Fruit fly (Drosophila melanogaster) whole organism, embryonic: ENCODE data around the gene CG14931.
A peak's percentile ranks its signal among the peaks of the same experiment; 100 is the strongest.

Source experiments
- BEAF-32 ChIP-seq: fragments of 200-800 bp; sonication (Bioruptor generic); optimal IDR thresholded peaks from 3 replicates; lab custom pipeline; 2017; ENCODE audit warnings: missing biosample characterization, missing genetic modification characterization, mild to moderate bottlenecking, moderate library complexity, missing genetic modification reagents
- CG10267 ChIP-seq: fragments of 200-800 bp; sonication (Bioruptor generic); optimal IDR thresholded peaks from 2 replicates; lab custom pipeline; 2018; ENCODE audit warnings: missing biosample characterization, mild to moderate bottlenecking, missing genetic modification characterization, moderate library complexity
- CG13624 ChIP-seq: fragments of 200-800 bp; sonication (Bioruptor generic); optimal IDR thresholded peaks from 2 replicates; lab custom pipeline; 2016; ENCODE audit warnings: missing biosample characterization, missing genetic modification characterization
- CG14710 ChIP-seq: fragments of 200-800 bp; sonication (Bioruptor generic); optimal IDR thresholded peaks from 3 replicates; lab custom pipeline; 2019; ENCODE audit warnings: missing biosample characterization, mild to moderate bottlenecking, missing genetic modification characterization, moderate library complexity
- CG15269 ChIP-seq: fragments of 200-800 bp; sonication (Bioruptor generic); optimal IDR thresholded peaks from 2 replicates; lab custom pipeline; 2018; ENCODE audit warnings: missing biosample characterization, mild to moderate bottlenecking, missing genetic modification characterization, moderate library complexity
- CG17612 ChIP-seq: fragments of 200-800 bp; sonication (Bioruptor generic); IDR thresholded peaks from 2 replicates; pipeline ENCODE4 v1.3.6; 2022; ENCODE audit warnings: missing biosample characterization, missing genetic modification characterization
- CG1792 ChIP-seq: fragments of 200-800 bp; sonication (Bioruptor generic); optimal IDR thresholded peaks from 2 replicates; lab custom pipeline; 2016; ENCODE audit warnings: missing biosample characterization, missing genetic modification characterization
- CG1832 ChIP-seq: fragments of 200-800 bp; sonication (Bioruptor generic); optimal IDR thresholded peaks from 2 replicates; lab custom pipeline; 2017; ENCODE audit warnings: missing biosample characterization, mild to moderate bottlenecking, missing genetic modification characterization, inconsistent platforms
- CG2202 ChIP-seq: fragments of 200-800 bp; sonication (Bioruptor generic); optimal IDR thresholded peaks from 2 replicates; lab custom pipeline; 2018; ENCODE audit warnings: missing biosample characterization, mild to moderate bottlenecking, missing genetic modification characterization
- CG3407 ChIP-seq: fragments of 200-800 bp; sonication (Bioruptor generic); optimal IDR thresholded peaks from 2 replicates; lab custom pipeline; 2018; ENCODE audit warnings: missing biosample characterization, mild to moderate bottlenecking, missing genetic modification characterization
- CG34224 ChIP-seq: fragments of 200-800 bp; sonication (Bioruptor generic); IDR thresholded peaks from 3 replicates; pipeline ENCODE4 v1.3.6; 2022; ENCODE audit warnings: missing biosample characterization, missing genetic modification characterization; ENCODE audit not compliant: partially characterized antibody
- CG4707 ChIP-seq: fragments of 200-800 bp; sonication (Bioruptor generic); optimal IDR thresholded peaks from 2 replicates; lab custom pipeline; 2018; ENCODE audit warnings: missing biosample characterization, mild to moderate bottlenecking, missing genetic modification characterization, moderate library complexity
- CG4854 ChIP-seq: fragments of 200-800 bp; sonication (Bioruptor generic); optimal IDR thresholded peaks from 2 replicates; lab custom pipeline; 2016; ENCODE audit warnings: missing biosample characterization, missing genetic modification characterization, inconsistent platforms
- CG6272 ChIP-seq: fragments of 200-800 bp; sonication (Bioruptor generic); IDR thresholded peaks from 2 replicates; pipeline ENCODE4 v1.3.6; 2022; ENCODE audit warnings: missing biosample characterization, missing genetic modification characterization
- CG6654 ChIP-seq: fragments of 200-800 bp; sonication (Bioruptor generic); optimal IDR thresholded peaks from 2 replicates; lab custom pipeline; 2017; ENCODE audit warnings: missing biosample characterization, mild to moderate bottlenecking, missing genetic modification characterization
- CG8359 ChIP-seq: fragments of 200-800 bp; sonication (Bioruptor generic); optimal IDR thresholded peaks from 2 replicates; lab custom pipeline; 2017; ENCODE audit warnings: missing biosample characterization, mild to moderate bottlenecking, missing genetic modification characterization, borderline replicate concordance
- CG9437 ChIP-seq: fragments of 200-800 bp; sonication (Bioruptor generic); optimal IDR thresholded peaks from 2 replicates; lab custom pipeline; 2018; ENCODE audit warnings: missing biosample characterization, mild to moderate bottlenecking, missing genetic modification characterization
- Dad ChIP-seq: fragments of 200-800 bp; sonication (Bioruptor generic); optimal IDR thresholded peaks from 3 replicates; lab custom pipeline; 2016; ENCODE audit warnings: missing biosample characterization, missing genetic modification characterization
- Deaf1 ChIP-seq: fragments of 200-800 bp; optimal IDR thresholded peaks from 3 replicates; lab custom pipeline; 2019; ENCODE audit warnings: missing biosample characterization, mild to moderate bottlenecking, missing genetic modification characterization, moderate library complexity
- Fer1 ChIP-seq: fragments of 200-800 bp; sonication (Bioruptor generic); optimal IDR thresholded peaks from 2 replicates; lab custom pipeline; 2017; ENCODE audit warnings: missing biosample characterization, mild to moderate bottlenecking, missing genetic modification characterization
- Fer2 ChIP-seq: fragments of 200-800 bp; sonication (Bioruptor generic); optimal IDR thresholded peaks from 2 replicates; lab custom pipeline; 2018; ENCODE audit warnings: missing biosample characterization, mild to moderate bottlenecking, missing genetic modification characterization, moderate library complexity
- GATAe ChIP-seq: fragments of 200-800 bp; sonication (Bioruptor generic); conservative IDR thresholded peaks from 2 replicates; pipeline ENCODE4 v1.3.6; 2022; ENCODE audit warnings: missing biosample characterization, missing genetic modification characterization
- HLH3B ChIP-seq: fragments of 200-800 bp; sonication (Bioruptor generic); IDR thresholded peaks from 2 replicates; pipeline ENCODE4 v1.3.6; 2022; ENCODE audit warnings: missing biosample characterization, missing genetic modification characterization
- Hand ChIP-seq: fragments of 200-800 bp; sonication (Bioruptor generic); optimal IDR thresholded peaks from 2 replicates; lab custom pipeline; 2017; ENCODE audit warnings: mild to moderate bottlenecking, missing biosample characterization, missing genetic modification reagents, missing genetic modification characterization
- Hmx ChIP-seq: fragments of 200-800 bp; sonication (Bioruptor generic); optimal IDR thresholded peaks from 2 replicates; lab custom pipeline; 2016; ENCODE audit warnings: missing biosample characterization, missing genetic modification characterization
- Pdp1 ChIP-seq, 2 experiments: fragments of 200-800 bp; sonication (Bioruptor generic); optimal IDR thresholded peaks; 3 replicates each; lab custom pipeline; 2016; ENCODE audit warnings: missing biosample characterization in 2 of 2, missing genetic modification characterization in 2 of 2, mild to moderate bottlenecking in 1 of 2, moderate library complexity in 1 of 2
- Rfx ChIP-seq: fragments of 200-800 bp; sonication (Bioruptor generic); IDR thresholded peaks from 2 replicates; pipeline ENCODE4 v1.3.6; 2022; ENCODE audit warnings: missing biosample characterization, missing genetic modification characterization
- Sin3A ChIP-seq: fragments of >200 bp; optimal IDR thresholded peaks from 2 replicates; lab custom pipeline; 2018
- Six4 ChIP-seq: fragments of 200-800 bp; sonication (Bioruptor generic); optimal IDR thresholded peaks from 2 replicates; lab custom pipeline; 2016; ENCODE audit warnings: missing biosample characterization, missing genetic modification characterization
- Usf ChIP-seq: fragments of 200-800 bp; sonication (Bioruptor generic); optimal IDR thresholded peaks from 2 replicates; lab custom pipeline; 2017; ENCODE audit warnings: missing genotype, missing biosample characterization, missing genetic modification characterization
- YL-1 ChIP-seq: fragments of 200-800 bp; sonication (Bioruptor generic); optimal IDR thresholded peaks from 3 replicates; lab custom pipeline; 2017; ENCODE audit warnings: missing biosample characterization, mild to moderate bottlenecking, missing genetic modification characterization
- ab ChIP-seq: fragments of 200-800 bp; sonication (Bioruptor generic); optimal IDR thresholded peaks from 2 replicates; lab custom pipeline; 2016; ENCODE audit warnings: missing biosample characterization, missing genetic modification characterization
- ap ChIP-seq: fragments of 200-800 bp; sonication (Bioruptor generic); IDR thresholded peaks from 2 replicates; pipeline ENCODE4 v1.3.6; 2022; ENCODE audit warnings: missing biosample characterization, missing genetic modification characterization
- ash1 ChIP-seq: fragments of 200-800 bp; sonication (Bioruptor generic); optimal IDR thresholded peaks from 2 replicates; lab custom pipeline; 2018; ENCODE audit warnings: missing biosample characterization, mild to moderate bottlenecking, missing genetic modification characterization
- bcd ChIP-seq: fragments of 200-800 bp; sonication (Bioruptor generic); optimal IDR thresholded peaks from 2 replicates; lab custom pipeline; 2017; ENCODE audit warnings: missing biosample characterization, mild to moderate bottlenecking, missing genetic modification characterization
- bigmax ChIP-seq: fragments of 200-800 bp; sonication (Bioruptor generic); optimal IDR thresholded peaks from 2 replicates; lab custom pipeline; 2018; ENCODE audit warnings: missing biosample characterization, mild to moderate bottlenecking, missing genetic modification characterization
- cas ChIP-seq: fragments of 200-800 bp; sonication (Bioruptor generic); IDR thresholded peaks from 2 replicates; pipeline ENCODE4 v1.3.6; 2022; ENCODE audit warnings: missing biosample characterization, missing genetic modification characterization
- crol ChIP-seq: fragments of 200-800 bp; sonication (Bioruptor generic); IDR thresholded peaks from 2 replicates; pipeline ENCODE4 v1.3.6; 2022; ENCODE audit warnings: missing biosample characterization, missing genetic modification characterization
- dan ChIP-seq: fragments of 200-800 bp; sonication (Bioruptor generic); IDR thresholded peaks from 2 replicates; pipeline ENCODE4 v1.3.6; 2022; ENCODE audit warnings: missing biosample characterization, missing genetic modification characterization
- disco-r ChIP-seq: fragments of 200-800 bp; sonication (Bioruptor generic); optimal IDR thresholded peaks from 2 replicates; lab custom pipeline; 2016; ENCODE audit warnings: missing biosample characterization, missing genetic modification characterization
- esg ChIP-seq: fragments of 200-800 bp; sonication (Bioruptor generic); conservative IDR thresholded peaks from 2 replicates; pipeline ENCODE4 v1.3.6; 2022; ENCODE audit warnings: missing biosample characterization, missing genetic modification characterization
- gcm ChIP-seq: fragments of 200-800 bp; sonication (Bioruptor generic); optimal IDR thresholded peaks from 2 replicates; lab custom pipeline; 2019; ENCODE audit warnings: missing biosample characterization, mild to moderate bottlenecking, missing genetic modification characterization, moderate library complexity
- grn ChIP-seq: fragments of 200-800 bp; sonication (Bioruptor generic); optimal IDR thresholded peaks from 3 replicates; lab custom pipeline; 2017; ENCODE audit warnings: missing biosample characterization, missing genetic modification characterization
- gsb ChIP-seq: fragments of 200-800 bp; sonication (Bioruptor generic); IDR thresholded peaks from 2 replicates; pipeline ENCODE4 v1.3.6; 2022; ENCODE audit warnings: missing biosample characterization, missing genetic modification characterization
- jumu ChIP-seq: fragments of 200-800 bp; sonication (Bioruptor generic); optimal IDR thresholded peaks from 3 replicates; lab custom pipeline; 2016; ENCODE audit warnings: missing biosample characterization, missing genetic modification characterization
- nerfin-1 ChIP-seq: fragments of 200-800 bp; sonication (Bioruptor generic); optimal IDR thresholded peaks from 3 replicates; lab custom pipeline; 2019; ENCODE audit warnings: missing biosample characterization, mild to moderate bottlenecking, missing genetic modification characterization, moderate library complexity
- onecut ChIP-seq: fragments of 200-800 bp; sonication (Bioruptor generic); IDR thresholded peaks from 2 replicates; pipeline ENCODE4 v1.3.6; 2022; ENCODE audit warnings: missing biosample characterization, missing genetic modification characterization
- shn ChIP-seq: fragments of 200-800 bp; sonication (Bioruptor generic); optimal IDR thresholded peaks from 3 replicates; lab custom pipeline; 2016; ENCODE audit warnings: missing biosample characterization, missing genetic modification characterization
- stc ChIP-seq: fragments of 200-800 bp; sonication (Bioruptor generic); IDR thresholded peaks from 2 replicates; pipeline ENCODE4 v1.3.6; 2022; ENCODE audit warnings: missing biosample characterization, missing genetic modification characterization
- trh ChIP-seq: fragments of 200-800 bp; sonication (Bioruptor generic); optimal IDR thresholded peaks from 2 replicates; lab custom pipeline; 2016; ENCODE audit warnings: missing biosample characterization, missing genetic modification characterization
- wek ChIP-seq: fragments of 200-800 bp; sonication (Bioruptor generic); optimal IDR thresholded peaks from 3 replicates; lab custom pipeline; 2018; ENCODE audit warnings: missing biosample characterization, mild to moderate bottlenecking, missing genetic modification characterization, moderate library complexity
- yki ChIP-seq: fragments of >200 bp; optimal IDR thresholded peaks from 3 replicates; lab custom pipeline; 2018

The CG14931 gene

DNA sequence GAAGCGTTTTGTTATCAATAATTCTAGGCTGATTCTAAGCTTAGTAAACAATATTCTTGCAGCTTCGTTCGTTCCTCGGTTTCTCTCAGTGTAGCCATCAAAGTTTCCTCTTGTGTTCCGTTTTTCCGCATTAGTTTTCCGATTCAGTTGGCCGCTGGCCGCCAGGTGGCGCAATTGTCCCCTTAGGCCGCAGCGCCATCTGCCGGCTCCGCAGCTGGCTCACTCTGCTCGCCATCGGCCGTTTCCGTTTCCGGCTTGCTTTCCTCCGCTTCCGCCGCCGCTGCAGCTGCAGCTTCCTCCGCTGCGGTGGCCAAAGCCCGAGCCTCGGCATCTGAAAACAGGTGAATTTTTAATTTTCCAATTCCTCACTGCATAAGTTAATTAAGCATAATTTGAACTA, 28.2 kb downstream of the CG14931 start (continued):
- TF ChIP-seq CG6272 = peak; percentile 78
- peak; percentile 93 for TF ChIP-seq Dad
- no peak for TF ChIP-seq Hmx (GFP tag; lab: Kevin White, UChicago)
- peak; percentile 90 for TF ChIP-seq nerfin-1 (tag; lab: Kevin White, UChicago)
- peak; percentile 83 for TF ChIP-seq bigmax (GFP tag; lab: Kevin White, UChicago)
- TF ChIP-seq Fer1 = peak; percentile 96
- peak; percentile 96 for TF ChIP-seq CG4707 (GFP tag; lab: Kevin White, UChicago)
- TF ChIP-seq esg (GFP tag; lab: Robert Waterston, UW) = peak; percentile 42
- TF ChIP-seq gsb (GFP tag; lab: Robert Waterston, UW) = peak; percentile 83
- TF ChIP-seq CG13624 = peak; percentile 90
- no peak for TF ChIP-seq yki (lab: Kevin White, UChicago)
- TF ChIP-seq Rfx (GFP tag; lab: Robert Waterston, UW) = peak; percentile 91
- peak; percentile 84 for TF ChIP-seq ash1
- peak; percentile 95 for TF ChIP-seq CG8359 (GFP tag; lab: Kevin White, UChicago)
- peak; percentile 89 to 90 for TF ChIP-seq Pdp1 (GFP tag; optimal IDR thresholded peaks at IDR 0.05; lab: Kevin White, UChicago)
- TF ChIP-seq bcd (GFP tag; lab: Kevin White, UChicago) = peak; percentile 97
- TF ChIP-seq CG2202 = peak; percentile 97
- TF ChIP-seq CG34224 (GFP tag; lab: Robert Waterston, UW) = no peak
- TF ChIP-seq CG15269 (tag; lab: Kevin White, UChicago) = peak; percentile 82
- TF ChIP-seq Six4 (GFP tag; lab: Kevin White, UChicago) = peak; percentile 96
- TF ChIP-seq CG14710 (tag; lab: Kevin White, UChicago) = peak; percentile 90
- peak; percentile 87 for TF ChIP-seq Usf (GFP tag; lab: Kevin White, UChicago)
- TF ChIP-seq Hand (GFP tag; lab: Kevin White, UChicago) = peak; percentile 79
- peak; percentile 82 for TF ChIP-seq jumu
- TF ChIP-seq stc (GFP tag; lab: Robert Waterston, UW) = peak; percentile 88
- TF ChIP-seq Deaf1 (tag; lab: Kevin White, UChicago) = peak; percentile 60
- peak; percentile 91 for TF ChIP-seq CG1792 (GFP tag; lab: Kevin White, UChicago)
- TF ChIP-seq ap = peak; percentile 91
- peak; percentile 98 for TF ChIP-seq YL-1 (GFP tag; lab: Kevin White, UChicago)
- TF ChIP-seq CG17612 = peak; percentile 77
- peak; percentile 87 for TF ChIP-seq CG10267 (tag; lab: Kevin White, UChicago)
- TF ChIP-seq HLH3B = peak; percentile 92
- TF ChIP-seq Fer2 = peak; percentile 77
- TF ChIP-seq Sin3A (lab: Kevin White, UChicago) = no peak
- no peak; the same call in 1 of the 2 replicates for TF ChIP-seq dan
- peak; percentile 98 for TF ChIP-seq onecut (GFP tag; lab: Robert Waterston, UW)
- peak; percentile 80 for TF ChIP-seq grn (GFP tag; lab: Kevin White, UChicago)
- peak; percentile 32 for TF ChIP-seq CG1832 (GFP tag; lab: Kevin White, UChicago)
- peak; percentile 94 for TF ChIP-seq disco-r
- peak; percentile 95 for TF ChIP-seq CG3407 (GFP tag; lab: Kevin White, UChicago)
- TF ChIP-seq CG9437 (GFP tag; lab: Kevin White, UChicago) = peak; percentile 87
- peak; percentile 88 for TF ChIP-seq trh (GFP tag; lab: Kevin White, UChicago)
- peak; percentile 92 for TF ChIP-seq CG6654 (GFP tag; lab: Kevin White, UChicago)
- peak; percentile 90 for TF ChIP-seq crol (GFP tag; lab: Robert Waterston, UW)
- TF ChIP-seq ab (GFP tag; lab: Kevin White, UChicago) = peak; percentile 38
- peak; percentile 91 for TF ChIP-seq gcm (GFP tag; lab: Kevin White, UChicago)
- TF ChIP-seq shn (GFP tag; lab: Kevin White, UChicago) = peak; percentile 94
- TF ChIP-seq cas = peak; percentile 67
- TF ChIP-seq CG4854 (GFP tag; lab: Kevin White, UChicago) = peak; percentile 93
- peak; percentile 18 for TF ChIP-seq BEAF-32
- peak; percentile 95 for TF ChIP-seq wek
- TF ChIP-seq GATAe (GFP tag; lab: Robert Waterston, UW) = peak; percentile 31; the same call in 1 of the 2 replicates
